Fruit fly (Drosophila melanogaster): ENCODE results near the gene PolG2.

- no peak for TF ChIP-seq toe (GFP tag; optimal IDR thresholded peaks at IDR 0.05)
- TF ChIP-seq CG12768 (GFP tag; optimal IDR thresholded peaks at IDR 0.05): no peak
- TF ChIP-seq Mnt (GFP tag; optimal IDR thresholded peaks at IDR 0.05): no peak
- no peak for TF ChIP-seq ovo (GFP tag; optimal IDR thresholded peaks at IDR 0.05)
- TF ChIP-seq CG1620 (GFP tag; optimal IDR thresholded peaks at IDR 0.05): peak; percentile 30
- TF ChIP-seq bab1 (GFP tag; optimal IDR thresholded peaks at IDR 0.05): peak; percentile 72
- TF ChIP-seq Hr96 (GFP tag; optimal IDR thresholded peaks at IDR 0.05): no peak
- peak; percentile 6 for TF ChIP-seq Crg-1 (GFP tag; optimal IDR thresholded peaks at IDR 0.05)
- TF ChIP-seq cic (GFP tag; optimal IDR thresholded peaks at IDR 0.05): no peak
- TF ChIP-seq CG7045 (GFP tag; optimal IDR thresholded peaks at IDR 0.05): no peak
- TF ChIP-seq CG11617 (GFP tag; optimal IDR thresholded peaks at IDR 0.05): no peak
Measured at dm6 chr2L:13829540-13829939, 3.4 kb downstream of the PolG2 start, which contains the start of the genes Arpc1 and Orc5.
